Fruit fly (Drosophila melanogaster) whole organism, embryonic: ENCODE measurements around the gene CCT7.

Source experiments
- CG10959 ChIP-seq: fragments of 200-800 bp; sonication (Bioruptor generic); IDR thresholded peaks from 2 replicates; pipeline ENCODE4 v1.3.6; 2022; ENCODE audit warnings: missing biosample characterization, missing genetic modification characterization
- CG11695 ChIP-seq: fragments of 200-800 bp; sonication (Bioruptor generic); IDR thresholded peaks from 3 replicates; pipeline ENCODE4 v1.3.6; 2022; ENCODE audit warnings: missing biosample characterization, missing genetic modification characterization
- CG12071 ChIP-seq: fragments of 200-800 bp; sonication (Bioruptor generic); optimal IDR thresholded peaks from 3 replicates; lab custom pipeline; 2018; ENCODE audit warnings: missing biosample characterization, mild to moderate bottlenecking, missing genetic modification characterization
- CG12219 ChIP-seq: fragments of 200-800 bp; sonication (Bioruptor generic); optimal IDR thresholded peaks from 3 replicates; lab custom pipeline; 2018; ENCODE audit warnings: missing biosample characterization, mild to moderate bottlenecking, missing genetic modification characterization
- CG12769 ChIP-seq: fragments of 200-800 bp; sonication (Bioruptor generic); optimal IDR thresholded peaks from 2 replicates; lab custom pipeline; 2019; ENCODE audit warnings: missing biosample characterization, mild to moderate bottlenecking, missing genetic modification characterization, moderate library complexity
- CG1529 ChIP-seq: fragments of 200-800 bp; sonication (Bioruptor generic); optimal IDR thresholded peaks from 3 replicates; lab custom pipeline; 2018; ENCODE audit warnings: missing biosample characterization, missing genetic modification characterization
- CG2120 ChIP-seq: fragments of 200-800 bp; sonication (Bioruptor generic); optimal IDR thresholded peaks from 3 replicates; lab custom pipeline; 2016; ENCODE audit warnings: missing biosample characterization, missing genetic modification characterization
- CG2202 ChIP-seq: fragments of 200-800 bp; sonication (Bioruptor generic); optimal IDR thresholded peaks from 2 replicates; lab custom pipeline; 2018; ENCODE audit warnings: missing biosample characterization, mild to moderate bottlenecking, missing genetic modification characterization
- CG2678 ChIP-seq: fragments of 200-800 bp; sonication (Bioruptor generic); optimal IDR thresholded peaks from 3 replicates; lab custom pipeline; 2019; ENCODE audit warnings: missing biosample characterization, mild to moderate bottlenecking, missing genetic modification characterization, moderate library complexity
- CG30431 ChIP-seq: fragments of 200-800 bp; sonication (Bioruptor generic); optimal IDR thresholded peaks from 2 replicates; lab custom pipeline; 2017; ENCODE audit warnings: missing biosample characterization, missing genetic modification characterization
- CG33213 ChIP-seq: fragments of 200-800 bp; sonication (Bioruptor generic); optimal IDR thresholded peaks from 3 replicates; lab custom pipeline; 2016; ENCODE audit warnings: missing biosample characterization, missing genetic modification characterization
- CG4707 ChIP-seq: fragments of 200-800 bp; sonication (Bioruptor generic); optimal IDR thresholded peaks from 2 replicates; lab custom pipeline; 2018; ENCODE audit warnings: missing biosample characterization, mild to moderate bottlenecking, missing genetic modification characterization, moderate library complexity
- CG4820 ChIP-seq: fragments of 200-800 bp; sonication (Bioruptor generic); optimal IDR thresholded peaks from 3 replicates; lab custom pipeline; 2016; ENCODE audit warnings: missing biosample characterization, missing genetic modification characterization
- CG6254 ChIP-seq: fragments of 200-800 bp; sonication (Bioruptor generic); optimal IDR thresholded peaks from 3 replicates; lab custom pipeline; 2017; ENCODE audit warnings: mild to moderate bottlenecking, missing biosample characterization, missing genetic modification reagents, missing genetic modification characterization
- CG6272 ChIP-seq: fragments of 200-800 bp; sonication (Bioruptor generic); IDR thresholded peaks from 2 replicates; pipeline ENCODE4 v1.3.6; 2022; ENCODE audit warnings: missing biosample characterization, missing genetic modification characterization
- CG7987 ChIP-seq: fragments of 200-800 bp; sonication (Bioruptor generic); optimal IDR thresholded peaks from 2 replicates; lab custom pipeline; 2018; ENCODE audit warnings: missing biosample characterization, mild to moderate bottlenecking, missing genetic modification characterization, moderate library complexity
- CG9215 ChIP-seq: fragments of 200-800 bp; sonication (Bioruptor generic); IDR thresholded peaks from 2 replicates; pipeline ENCODE4 v1.3.6; 2022; ENCODE audit warnings: missing biosample characterization, missing genetic modification characterization
- Doc2 ChIP-seq: fragments of 200-800 bp; sonication (Bioruptor generic); IDR thresholded peaks from 2 replicates; pipeline ENCODE4 v1.3.6; 2022; ENCODE audit warnings: missing biosample characterization, missing genetic modification characterization
- Eip74EF ChIP-seq, 2 experiments: fragments of 200-800 bp in 1 of 2; fragments of >200 bp in 1 of 2; sonication (Bioruptor generic) in 1 of 2; optimal IDR thresholded peaks; 2 replicates each; lab custom pipeline; 2017 to 2019; ENCODE audit warnings: missing biosample characterization in 2 of 2, missing genetic modification characterization in 2 of 2, mild to moderate bottlenecking in 1 of 2, moderate library complexity in 1 of 2
- Fer3 ChIP-seq: fragments of 200-800 bp; sonication (Bioruptor generic); optimal IDR thresholded peaks from 2 replicates; lab custom pipeline; 2018; ENCODE audit warnings: missing biosample characterization, mild to moderate bottlenecking, missing genetic modification characterization, moderate library complexity
- H2.0 ChIP-seq: fragments of 200-800 bp; sonication (Bioruptor generic); IDR thresholded peaks from 2 replicates; pipeline ENCODE4 v1.3.6; 2022; ENCODE audit warnings: missing biosample characterization, missing genetic modification characterization
- Hsf ChIP-seq: fragments of 200-800 bp; sonication (Bioruptor generic); optimal IDR thresholded peaks from 3 replicates; lab custom pipeline; 2016; ENCODE audit warnings: missing biosample characterization, missing genetic modification characterization
- Max ChIP-seq: fragments of 200-800 bp; sonication (Bioruptor generic); optimal IDR thresholded peaks from 2 replicates; lab custom pipeline; 2016; ENCODE audit warnings: missing biosample characterization, mild to moderate bottlenecking, missing genetic modification characterization
- Nf-YC ChIP-seq: fragments of 200-800 bp; optimal IDR thresholded peaks from 3 replicates; lab custom pipeline; 2019; ENCODE audit warnings: missing biosample characterization, mild to moderate bottlenecking, missing genetic modification characterization, moderate library complexity
- NfI ChIP-seq: fragments of 200-800 bp; sonication (Bioruptor generic); optimal IDR thresholded peaks from 3 replicates; lab custom pipeline; 2018; ENCODE audit warnings: missing biosample characterization, mild to moderate bottlenecking, missing genetic modification characterization, moderate library complexity
- Ravus ChIP-seq: fragments of 200-800 bp; sonication (Bioruptor generic); IDR thresholded peaks from 2 replicates; pipeline ENCODE4 v1.3.6; 2022; ENCODE audit warnings: missing biosample characterization, missing genetic modification characterization
- Sry-β ChIP-seq: fragments of 200-800 bp; sonication (Bioruptor generic); optimal IDR thresholded peaks from 2 replicates; lab custom pipeline; 2018; ENCODE audit warnings: missing biosample characterization, mild to moderate bottlenecking, missing genetic modification characterization, moderate library complexity
- Sry-δ ChIP-seq: fragments of 200-800 bp; sonication (Bioruptor generic); optimal IDR thresholded peaks from 2 replicates; lab custom pipeline; 2016; ENCODE audit warnings: missing biosample characterization, missing genetic modification characterization
- br ChIP-seq: fragments of >200 bp; optimal IDR thresholded peaks from 2 replicates; lab custom pipeline; 2017
- btn ChIP-seq: fragments of 200-800 bp; sonication (Bioruptor generic); optimal IDR thresholded peaks from 2 replicates; lab custom pipeline; 2016; ENCODE audit warnings: missing biosample characterization, missing genetic modification characterization
- croc ChIP-seq: fragments of 200-800 bp; sonication (Bioruptor generic); conservative IDR thresholded peaks from 3 replicates; pipeline ENCODE4 v1.3.6; 2022; ENCODE audit warnings: missing biosample characterization, missing genetic modification characterization
- cwo ChIP-seq: fragments of 200-800 bp; sonication (Bioruptor generic); optimal IDR thresholded peaks from 3 replicates; lab custom pipeline; 2017; ENCODE audit warnings: missing biosample characterization, missing genetic modification characterization, mild to moderate bottlenecking, moderate library complexity, missing genetic modification reagents
- gce ChIP-seq: fragments of 200-800 bp; sonication (Bioruptor generic); IDR thresholded peaks from 3 replicates; pipeline ENCODE4 v1.3.6; 2022; ENCODE audit warnings: missing biosample characterization, missing genetic modification characterization
- gcm2 ChIP-seq: fragments of 200-800 bp; sonication (Bioruptor generic); optimal IDR thresholded peaks from 2 replicates; lab custom pipeline; 2016; ENCODE audit warnings: missing biosample characterization, missing genetic modification characterization
- grau ChIP-seq: fragments of 200-800 bp; optimal IDR thresholded peaks from 3 replicates; lab custom pipeline; 2019; ENCODE audit warnings: missing biosample characterization, mild to moderate bottlenecking, missing genetic modification characterization, moderate library complexity
- jing ChIP-seq: fragments of 200-800 bp; sonication (Bioruptor generic); optimal IDR thresholded peaks from 2 replicates; lab custom pipeline; 2018; ENCODE audit warnings: missing biosample characterization, mild to moderate bottlenecking, missing genetic modification characterization
- jumu ChIP-seq: fragments of 200-800 bp; sonication (Bioruptor generic); optimal IDR thresholded peaks from 3 replicates; lab custom pipeline; 2016; ENCODE audit warnings: missing biosample characterization, missing genetic modification characterization
- knrl ChIP-seq: fragments of 200-800 bp; sonication (Bioruptor generic); IDR thresholded peaks from 3 replicates; pipeline ENCODE4 v1.3.6; 2022; ENCODE audit warnings: missing biosample characterization, missing genetic modification characterization; ENCODE audit not compliant: partially characterized antibody
- nerfin-2 ChIP-seq: fragments of 200-800 bp; sonication (Bioruptor generic); IDR thresholded peaks from 2 replicates; pipeline ENCODE4 v1.3.6; 2022; ENCODE audit warnings: missing biosample characterization, missing genetic modification characterization; ENCODE audit not compliant: partially characterized antibody
- pan ChIP-seq, 4 experiments: fragments of >200 bp in 3 of 4; fragments of 200-800 bp in 1 of 4; sonication (Bioruptor generic) in 1 of 4; optimal IDR thresholded peaks in 3 of 4; IDR thresholded peaks in 1 of 4; 2 replicates each; pipeline versions ENCODE4 v1.3.6 to Lab custom; 2017 to 2022; ENCODE audit warnings: missing biosample characterization in 2 of 4, missing genetic modification characterization in 2 of 4, mixed read lengths in 1 of 4
- peb ChIP-seq: fragments of 200-800 bp; sonication (Bioruptor generic); IDR thresholded peaks from 2 replicates; pipeline ENCODE4 v1.3.6; 2022; ENCODE audit warnings: missing biosample characterization, missing genetic modification characterization
- psq ChIP-seq: fragments of 200-800 bp; sonication (Bioruptor generic); optimal IDR thresholded peaks from 2 replicates; lab custom pipeline; 2017; ENCODE audit warnings: missing biosample characterization, missing genetic modification characterization
- ranshi ChIP-seq: fragments of 200-800 bp; sonication (Bioruptor generic); IDR thresholded peaks from 2 replicates; pipeline ENCODE4 v1.3.6; 2022; ENCODE audit warnings: missing biosample characterization, missing genetic modification characterization
- repo ChIP-seq: fragments of 200-800 bp; sonication (Bioruptor generic); optimal IDR thresholded peaks from 2 replicates; lab custom pipeline; 2016; ENCODE audit warnings: missing biosample characterization, missing genetic modification characterization
- row ChIP-seq: fragments of 200-800 bp; sonication (Bioruptor generic); IDR thresholded peaks from 3 replicates; pipeline ENCODE4 v1.3.6; 2022; ENCODE audit warnings: missing biosample characterization, missing genetic modification characterization
- schlank ChIP-seq: fragments of 200-800 bp; sonication (Bioruptor generic); optimal IDR thresholded peaks from 2 replicates; lab custom pipeline; 2018; ENCODE audit warnings: missing biosample characterization, mild to moderate bottlenecking, missing genetic modification characterization
- shn ChIP-seq: fragments of 200-800 bp; sonication (Bioruptor generic); optimal IDR thresholded peaks from 3 replicates; lab custom pipeline; 2016; ENCODE audit warnings: missing biosample characterization, missing genetic modification characterization
- sima ChIP-seq: fragments of 200-800 bp; sonication (Bioruptor generic); optimal IDR thresholded peaks from 2 replicates; lab custom pipeline; 2016; ENCODE audit warnings: missing biosample characterization, missing genetic modification characterization
- sisA ChIP-seq: fragments of 200-800 bp; sonication (Bioruptor generic); IDR thresholded peaks from 2 replicates; pipeline ENCODE4 v1.3.6; 2022; ENCODE audit warnings: missing biosample characterization, missing genetic modification characterization
- sna ChIP-seq: fragments of 200-800 bp; sonication (Bioruptor generic); IDR thresholded peaks from 2 replicates; pipeline ENCODE4 v1.3.6; 2022; ENCODE audit warnings: missing biosample characterization, missing genetic modification characterization; ENCODE audit not compliant: partially characterized antibody
- sqz ChIP-seq: fragments of 200-800 bp; sonication (Bioruptor generic); optimal IDR thresholded peaks from 3 replicates; lab custom pipeline; 2018; ENCODE audit warnings: missing biosample characterization, mild to moderate bottlenecking, missing genetic modification characterization

CCT7 gene

DNA sequence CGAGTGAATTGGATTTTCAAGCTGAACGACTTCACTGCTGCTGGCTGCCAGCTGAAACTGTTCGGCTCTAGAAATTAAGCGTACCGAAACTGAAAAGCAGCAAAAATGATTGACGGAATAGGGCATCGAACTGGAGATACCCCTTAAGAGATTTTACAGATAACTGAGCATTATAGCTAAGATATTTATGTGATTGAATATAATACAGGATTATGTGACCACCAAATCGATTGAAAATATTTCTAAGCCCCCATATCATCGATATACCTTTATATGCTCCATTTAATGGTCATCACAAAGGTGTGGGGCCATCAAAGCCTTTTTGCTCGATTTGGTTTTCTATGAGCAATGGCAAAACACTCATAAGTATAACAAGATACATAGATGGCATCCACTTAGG, 16.6 kb upstream of the CCT7 start (continued):
- peak; percentile 25 for TF ChIP-seq jumu (GFP tag; lab: Kevin White, UChicago)
- TF ChIP-seq gce (GFP tag; lab: Robert Waterston, UW) = no peak
- no peak for TF ChIP-seq shn (GFP tag; lab: Kevin White, UChicago)
- TF ChIP-seq peb = no peak
- no peak for TF ChIP-seq Nf-YC (tag; lab: Kevin White, UChicago)
- peak; percentile 78 for TF ChIP-seq row (GFP tag; lab: Robert Waterston, UW)
- peak; percentile 22 for TF ChIP-seq NfI (GFP tag; lab: Kevin White, UChicago)
- no peak for TF ChIP-seq CG4820 (GFP tag; lab: Kevin White, UChicago)
- no peak for TF ChIP-seq Eip74EF (GFP tag; optimal IDR thresholded peaks at IDR 0.05; lab: Kevin White, UChicago)
- no peak for TF ChIP-seq repo (GFP tag; lab: Kevin White, UChicago)
- no peak for TF ChIP-seq CG33213
- TF ChIP-seq CG2678 = no peak
- TF ChIP-seq sisA (GFP tag; lab: Robert Waterston, UW) = peak; percentile 50
- TF ChIP-seq grau (tag; lab: Kevin White, UChicago) = no peak
- TF ChIP-seq Sry-δ (GFP tag; lab: Kevin White, UChicago) = no peak
- TF ChIP-seq CG6254 (GFP tag; lab: Kevin White, UChicago) = no peak
- TF ChIP-seq CG1529 (GFP tag; lab: Kevin White, UChicago) = no peak
- peak; percentile 43 for TF ChIP-seq Hsf
- TF ChIP-seq Fer3 (tag; lab: Kevin White, UChicago) = no peak
- TF ChIP-seq sima (GFP tag; lab: Kevin White, UChicago) = no peak
- TF ChIP-seq CG12769 (tag; lab: Kevin White, UChicago) = no peak
- TF ChIP-seq jing = no peak
- no peak for TF ChIP-seq CG10959 (GFP tag; lab: Robert Waterston, UW)
- TF ChIP-seq sna (GFP tag; lab: Robert Waterston, UW) = no peak
- peak; percentile 55 for TF ChIP-seq H2.0
- peak; percentile 35; the same call in 1 of the 2 replicates for TF ChIP-seq CG9215 (GFP tag; lab: Robert Waterston, UW)
- TF ChIP-seq CG30431 = no peak
- no peak for TF ChIP-seq CG4707 (GFP tag; lab: Kevin White, UChicago)
- TF ChIP-seq sqz (GFP tag; lab: Kevin White, UChicago) = no peak
- TF ChIP-seq br (lab: Kevin White, UChicago) = no peak
- TF ChIP-seq schlank = no peak
- no peak for TF ChIP-seq Sry-β (GFP tag; lab: Kevin White, UChicago)
- peak; percentile 49 for TF ChIP-seq CG12071
- no peak for TF ChIP-seq pan (optimal IDR thresholded peaks at IDR 0.05; lab: Kevin White, UChicago)
- peak in 1 of 2 experiments; percentile 80 for TF ChIP-seq pan (GFP tag; optimal IDR thresholded peaks at IDR 0.05 in 1 of 2, IDR thresholded peaks at IDR 0.05 in 1 of 2)
- peak; percentile 45; the same call in 1 of the 2 replicates for TF ChIP-seq ranshi (GFP tag; lab: Robert Waterston, UW)
- TF ChIP-seq nerfin-2 = no peak
- no peak for TF ChIP-seq CG7987 (GFP tag; lab: Kevin White, UChicago)
- TF ChIP-seq CG11695 = peak; percentile 62; the same call in 2 of the 3 replicates
- TF ChIP-seq CG2120 (GFP tag; lab: Kevin White, UChicago) = no peak
- TF ChIP-seq knrl (GFP tag; lab: Robert Waterston, UW) = no peak
- TF ChIP-seq croc = no peak
- no peak for TF ChIP-seq gcm2
- no peak for TF ChIP-seq Max (GFP tag; lab: Kevin White, UChicago)
- no peak for TF ChIP-seq CG6272 (GFP tag; lab: Robert Waterston, UW)
- peak; percentile 48 for TF ChIP-seq CG12219 (GFP tag; lab: Kevin White, UChicago)
- TF ChIP-seq Ravus = 0 out of 2 replicates have a peak, but pooled peaks have one; percentile 2
- TF ChIP-seq Doc2 (GFP tag; lab: Robert Waterston, UW) = no peak
- no peak for TF ChIP-seq cwo (GFP tag; lab: Kevin White, UChicago)
- peak; percentile 23 for TF ChIP-seq btn (GFP tag; lab: Kevin White, UChicago)
- no peak for TF ChIP-seq CG2202 (tag; lab: Kevin White, UChicago)
- TF ChIP-seq psq = no peak
